Worm (Caenorhabditis elegans) whole organism, young adult: Measurements from ENCODE around the gene Y55F3BR.6.
A peak's percentile ranks its signal among the peaks of the same experiment; 100 is the strongest.

ENCODE experiments used
- B0019.2 ChIP-seq: fragments of 200-800 bp; sonication (Bioruptor generic); conservative IDR thresholded peaks from 2 replicates; pipeline ENCODE4 v1.3.6; 2022; ENCODE audit warnings: missing genetic modification reagents, missing genetic modification characterization, missing compliant biosample characterization
- B0261.1 ChIP-seq: sonication (generic microtip); optimal IDR thresholded peaks from 2 replicates; lab custom pipeline; 2016; ENCODE audit warnings: mild to moderate bottlenecking, missing genetic modification characterization, moderate library complexity, missing compliant biosample characterization
- B0336.3 ChIP-seq: fragments of 200-800 bp; sonication (Bioruptor generic); IDR thresholded peaks from 2 replicates; pipeline ENCODE4 v1.3.6; 2022; ENCODE audit warnings: missing genetic modification characterization, missing compliant biosample characterization
- C06A6.2 ChIP-seq: fragments of 200-800 bp; sonication (Bioruptor generic); conservative IDR thresholded peaks from 2 replicates; pipeline ENCODE4 v1.3.6; 2022; ENCODE audit warnings: missing genetic modification characterization, missing compliant biosample characterization
- D2030.7 ChIP-seq: fragments of 200-800 bp; sonication (Bioruptor generic); IDR thresholded peaks from 2 replicates; pipeline ENCODE4 v1.3.6; 2022; ENCODE audit warnings: missing genetic modification reagents, missing genetic modification characterization, missing compliant biosample characterization
- F33H1.4 ChIP-seq: fragments of 200-800 bp; sonication (Bioruptor generic); IDR thresholded peaks from 2 replicates; pipeline ENCODE4 v1.3.6; 2022; ENCODE audit warnings: missing genetic modification reagents, missing genetic modification characterization, missing compliant biosample characterization
- F49E8.2 ChIP-seq: sonication (generic microtip); optimal IDR thresholded peaks from 3 replicates; lab custom pipeline; 2017; ENCODE audit warnings: missing genetic modification characterization, mild to moderate bottlenecking, missing compliant biosample characterization, antibody characterized with exemption, moderate library complexity; ENCODE audit not compliant: insufficient read depth
- F57C9.4 ChIP-seq: sonication (generic microtip); optimal IDR thresholded peaks from 2 replicates; lab custom pipeline; 2017; ENCODE audit warnings: mild to moderate bottlenecking, missing genetic modification characterization, missing compliant biosample characterization
- K11D2.4 ChIP-seq: fragments of 200-800 bp; sonication (Bioruptor generic); IDR thresholded peaks from 2 replicates; pipeline ENCODE4 v1.3.6; 2022; ENCODE audit warnings: missing genetic modification reagents, missing genetic modification characterization, missing compliant biosample characterization
- K12H6.12 ChIP-seq: fragments of 200-800 bp; sonication (Bioruptor generic); optimal IDR thresholded peaks from 2 replicates; lab custom pipeline; 2018; ENCODE audit warnings: mild to moderate bottlenecking, missing genetic modification characterization, missing compliant biosample characterization
- T26A5.8 ChIP-seq: sonication (generic microtip); optimal IDR thresholded peaks from 2 replicates; lab custom pipeline; 2016; ENCODE audit warnings: missing genetic modification characterization, missing compliant biosample characterization
- Y67H2A.10 ChIP-seq: fragments of 200-800 bp; sonication (Bioruptor generic); conservative IDR thresholded peaks from 2 replicates; pipeline ENCODE4 v1.3.6; 2022; ENCODE audit warnings: missing genetic modification reagents, missing genetic modification characterization, missing compliant biosample characterization
- akir-1 ChIP-seq: fragments of 200-800 bp; sonication (Bioruptor generic); optimal IDR thresholded peaks from 2 replicates; lab custom pipeline; 2018; ENCODE audit warnings: mild to moderate bottlenecking, missing genetic modification characterization, moderate library complexity, missing compliant biosample characterization
- aptf-2 ChIP-seq: fragments of 200-800 bp; sonication (Bioruptor generic); conservative IDR thresholded peaks from 2 replicates; pipeline ENCODE4 v1.3.6; 2022; ENCODE audit warnings: missing genetic modification reagents, missing genetic modification characterization, missing compliant biosample characterization
- attf-5 ChIP-seq: fragments of 200-800 bp; sonication (Bioruptor generic); optimal IDR thresholded peaks from 2 replicates; lab custom pipeline; 2018; ENCODE audit warnings: mild to moderate bottlenecking, missing genetic modification characterization, missing compliant biosample characterization
- bed-2 ChIP-seq: fragments of 200-800 bp; sonication (Bioruptor generic); IDR thresholded peaks from 2 replicates; pipeline ENCODE4 v1.3.6; 2022; ENCODE audit warnings: missing genetic modification reagents, missing genetic modification characterization, missing compliant biosample characterization
- cebp-1 ChIP-seq, 2 experiments: fragments of 200-800 bp in 1 of 2; sonication (Bioruptor generic) in 1 of 2; sonication (generic microtip) in 1 of 2; IDR thresholded peaks in 1 of 2; optimal IDR thresholded peaks in 1 of 2; 2 replicates each; pipeline versions ENCODE4 v1.3.6 to Lab custom; 2017 to 2022; ENCODE audit warnings: missing compliant biosample characterization in 2 of 2, missing genetic modification characterization in 2 of 2, mild to moderate bottlenecking in 1 of 2, missing genetic modification reagents in 1 of 2, moderate library complexity in 1 of 2
- ceh-58 ChIP-seq: fragments of 200-800 bp; sonication (Bioruptor generic); IDR thresholded peaks from 2 replicates; pipeline ENCODE4 v1.3.6; 2022; ENCODE audit warnings: missing genetic modification characterization, missing compliant biosample characterization
- dox-1 ChIP-seq: fragments of 200-800 bp; sonication (Bioruptor generic); IDR thresholded peaks from 2 replicates; pipeline ENCODE4 v1.3.6; 2022; ENCODE audit warnings: missing genetic modification reagents, missing genetic modification characterization, missing compliant biosample characterization
- dpl-1 ChIP-seq: fragments of 150-350 bp; optimal IDR thresholded peaks from 2 replicates; lab custom pipeline; 2014; ENCODE audit warnings: missing biosample characterization, missing genetic modification reagents, missing genetic modification characterization
- him-1 ChIP-seq: sonication (generic microtip); optimal IDR thresholded peaks from 2 replicates; lab custom pipeline; 2016; ENCODE audit warnings: missing genotype, missing genetic modification reagents, missing genetic modification characterization, missing compliant biosample characterization
- hlh-12 ChIP-seq: sonication (generic microtip); optimal IDR thresholded peaks from 2 replicates; lab custom pipeline; 2016; ENCODE audit warnings: missing genetic modification characterization, missing compliant biosample characterization
- lin-26 ChIP-seq: fragments of 200-800 bp; sonication (Bioruptor generic); IDR thresholded peaks from 2 replicates; pipeline ENCODE4 v1.3.6; 2022; ENCODE audit warnings: missing genetic modification reagents, missing genetic modification characterization, missing compliant biosample characterization
- lin-40 ChIP-seq: sonication (generic microtip); optimal IDR thresholded peaks from 2 replicates; lab custom pipeline; 2016; ENCODE audit warnings: missing genetic modification characterization, mild to moderate bottlenecking, missing compliant biosample characterization, missing genotype, missing genetic modification reagents
- lin-54 ChIP-seq: fragments of 200-800 bp; sonication (Bioruptor generic); optimal IDR thresholded peaks from 2 replicates; lab custom pipeline; 2018; ENCODE audit warnings: mild to moderate bottlenecking, missing genetic modification characterization, missing compliant biosample characterization
- lsl-1 ChIP-seq: fragments of 200-800 bp; sonication (Bioruptor generic); optimal IDR thresholded peaks from 2 replicates; lab custom pipeline; 2018; ENCODE audit warnings: mild to moderate bottlenecking, missing genetic modification characterization, moderate library complexity, missing compliant biosample characterization
- madf-6 ChIP-seq: fragments of 200-800 bp; sonication (Bioruptor generic); IDR thresholded peaks from 2 replicates; pipeline ENCODE4 v1.3.6; 2022; ENCODE audit warnings: missing genetic modification reagents, missing genetic modification characterization, missing compliant biosample characterization
- nfya-1 ChIP-seq: sonication (generic microtip); optimal IDR thresholded peaks from 2 replicates; lab custom pipeline; 2017; ENCODE audit warnings: antibody characterized with exemption, missing compliant biosample characterization, missing genetic modification characterization, borderline replicate concordance; ENCODE audit not compliant: insufficient read depth
- nhr-120 ChIP-seq: fragments of 200-800 bp; sonication (Bioruptor generic); IDR thresholded peaks from 2 replicates; pipeline ENCODE4 v1.3.6; 2022; ENCODE audit warnings: missing genetic modification characterization, missing compliant biosample characterization
- nhr-27 ChIP-seq: fragments of 200-800 bp; sonication (Bioruptor generic); optimal IDR thresholded peaks from 2 replicates; lab custom pipeline; 2018; ENCODE audit warnings: mild to moderate bottlenecking, missing genetic modification characterization, moderate library complexity, missing compliant biosample characterization
- nhr-90 ChIP-seq: sonication (generic microtip); optimal IDR thresholded peaks from 2 replicates; lab custom pipeline; 2016; ENCODE audit warnings: missing genotype, mild to moderate bottlenecking, missing genetic modification characterization, missing compliant biosample characterization
- rec-8 ChIP-seq, 2 experiments: sonication (generic microtip); optimal IDR thresholded peaks; 2 replicates each; lab custom pipeline; 2016; ENCODE audit warnings: mild to moderate bottlenecking in 2 of 2, missing genetic modification characterization in 2 of 2, missing genetic modification reagents in 2 of 2, missing genotype in 2 of 2, missing biosample characterization in 1 of 2, missing compliant biosample characterization in 1 of 2, moderate library complexity in 1 of 2
- rpc-1 ChIP-seq, 2 experiments: fragments of 150-350 bp in 1 of 2; sonication (generic microtip) in 1 of 2; optimal IDR thresholded peaks; 2 replicates each; lab custom pipeline; 2014 to 2018; ENCODE audit warnings: missing biosample characterization in 1 of 2, missing genetic modification characterization in 1 of 2, missing genetic modification reagents in 1 of 2, missing genotype in 1 of 2
- snpc-1.1 ChIP-seq: sonication (generic microtip); optimal IDR thresholded peaks from 2 replicates; lab custom pipeline; 2017; ENCODE audit warnings: missing genetic modification characterization, mild to moderate bottlenecking, missing compliant biosample characterization, antibody characterized with exemption, moderate library complexity, missing genotype, missing genetic modification reagents; ENCODE audit not compliant: insufficient read depth
- snpc-3.4 ChIP-seq: sonication (generic microtip); optimal IDR thresholded peaks from 2 replicates; lab custom pipeline; 2017; ENCODE audit warnings: missing genetic modification characterization, mild to moderate bottlenecking, missing compliant biosample characterization, antibody characterized with exemption, moderate library complexity, missing genotype, missing genetic modification reagents
- snpc-4 ChIP-seq, 5 experiments: fragments of 150-350 bp in 1 of 5; sonication (generic microtip) in 4 of 5; optimal IDR thresholded peaks; 2 replicates each; lab custom pipeline; 2014 to 2018; ENCODE audit warnings: missing genetic modification characterization in 5 of 5, missing biosample characterization in 3 of 5, antibody characterized with exemption in 2 of 5, mild to moderate bottlenecking in 2 of 5, missing compliant biosample characterization in 2 of 5, missing genotype in 2 of 5, moderate library complexity in 2 of 5, missing genetic modification reagents in 1 of 5
- tbp1 ChIP-seq: fragments of 200-800 bp; sonication (Bioruptor generic); optimal IDR thresholded peaks from 2 replicates; lab custom pipeline; 2018; ENCODE audit warnings: mild to moderate bottlenecking, missing genetic modification characterization, missing compliant biosample characterization
- tlf-1 ChIP-seq: fragments of 200-800 bp; sonication (Bioruptor generic); optimal IDR thresholded peaks from 2 replicates; lab custom pipeline; 2018; ENCODE audit warnings: mild to moderate bottlenecking, missing genetic modification characterization, missing compliant biosample characterization
- xnd-1 ChIP-seq: sonication (generic microtip); optimal IDR thresholded peaks from 2 replicates; lab custom pipeline; 2016; ENCODE audit warnings: missing genotype, missing genetic modification reagents, missing genetic modification characterization, missing compliant biosample characterization
- zfh-2 ChIP-seq: fragments of 200-800 bp; sonication (Bioruptor generic); conservative IDR thresholded peaks from 2 replicates; pipeline ENCODE4 v1.3.6; 2022; ENCODE audit warnings: missing genetic modification reagents, missing genetic modification characterization, missing compliant biosample characterization
- ztf-3 ChIP-seq: fragments of 200-800 bp; sonication (Bioruptor generic); optimal IDR thresholded peaks from 2 replicates; lab custom pipeline; 2018; ENCODE audit warnings: mild to moderate bottlenecking, missing genetic modification characterization, missing compliant biosample characterization
- ztf-6 ChIP-seq: fragments of 200-800 bp; sonication (Bioruptor generic); IDR thresholded peaks from 2 replicates; pipeline ENCODE4 v1.3.6; 2022; ENCODE audit warnings: missing genetic modification reagents, missing genetic modification characterization, missing compliant biosample characterization

Y55F3BR.6 gene

ce11 chrIV:873174-873788 lies 31.4 kb upstream of the Y55F3BR.6 start:
- TF ChIP-seq rpc-1 (optimal IDR thresholded peaks at IDR 0.05; lab: Kevin White, UChicago) (peak; percentile 30), rpc-1 (tag; optimal IDR thresholded peaks at IDR 0.05; lab: Kevin White, UChicago) (peak; percentile 72), B0019.2 (no peak), dox-1 (GFP tag; lab: Robert Waterston, UW) (0 out of 2 replicates have a peak, but pooled peaks have one; percentile 8), B0261.1 (peak; percentile 48), cebp-1 (GFP tag; IDR thresholded peaks at IDR 0.05; lab: Robert Waterston, UW) (no peak), cebp-1 (tag; optimal IDR thresholded peaks at IDR 0.05; lab: Kevin White, UChicago) (peak; percentile 22), nhr-90 (tag; lab: Kevin White, UChicago) (no peak), snpc-4 (GFP tag; optimal IDR thresholded peaks at IDR 0.05; lab: Kevin White, UChicago) (no peak), snpc-4 (tag; optimal IDR thresholded peaks at IDR 0.05; lab: Kevin White, UChicago) (peak in 1 of 4 experiments; percentile 37), dpl-1 (GFP tag; lab: Kevin White, UChicago) (peak; percentile 2), snpc-3.4 (tag; lab: Kevin White, UChicago) (peak; percentile 6), attf-5 (peak; percentile 22), D2030.7 (GFP tag; lab: Robert Waterston, UW) (peak; percentile 71), tbp1 (peak; percentile 81), bed-2 (GFP tag; lab: Robert Waterston, UW) (no peak), lin-26 (GFP tag; lab: Robert Waterston, UW) (peak; percentile 58; the same call in 1 of the 2 replicates), snpc-1.1 (tag; lab: Kevin White, UChicago) (peak; percentile 8), C06A6.2 (no peak), F33H1.4 (GFP tag; lab: Robert Waterston, UW) (peak; percentile 42), madf-6 (GFP tag; lab: Robert Waterston, UW) (0 out of 2 replicates have a peak, but pooled peaks have one; percentile 11), akir-1 (GFP tag; lab: Kevin White, UChicago) (no peak), K12H6.12 (no peak), F49E8.2 (tag; lab: Kevin White, UChicago) (peak; percentile 3), rec-8 (tag; optimal IDR thresholded peaks at IDR 0.05; lab: Kevin White, UChicago) (peak in 1 of 2 experiments; percentile 9), lsl-1 (GFP tag; lab: Kevin White, UChicago) (peak; percentile 45), hlh-12 (peak; percentile 21), lin-54 (GFP tag; lab: Kevin White, UChicago) (peak; percentile 33), him-1 (tag; lab: Kevin White, UChicago) (peak; percentile 9)

ce11 chrIV:868723-869122 lies 26.8 kb upstream of the Y55F3BR.6 start:
- TF ChIP-seq Y67H2A.10 (no peak), ceh-58 (0 out of 2 replicates have a peak, but pooled peaks have one; percentile 11), zfh-2 (GFP tag; lab: Robert Waterston, UW) (peak; percentile 66)
- TF ChIP-seq, all 124 proteins: peak for 2

- TF ChIP-seq tlf-1 (GFP tag; lab: Kevin White, UChicago) = peak; percentile 79
- TF ChIP-seq zfh-2 (GFP tag; lab: Robert Waterston, UW) = peak; percentile 92
- TF ChIP-seq lin-40 (tag; lab: Kevin White, UChicago) = peak; percentile 82
- peak; percentile 98 for TF ChIP-seq B0336.3
- peak; percentile 58 for TF ChIP-seq ztf-3 (GFP tag; lab: Kevin White, UChicago)
- TF ChIP-seq nhr-120 = no peak
- no peak for TF ChIP-seq nhr-27 (tag; lab: Kevin White, UChicago)
- TF ChIP-seq xnd-1 (tag; lab: Kevin White, UChicago) = peak; percentile 18
- no peak for TF ChIP-seq nfya-1 (tag; lab: Kevin White, UChicago)
- TF ChIP-seq T26A5.8 = peak; percentile 66
- no peak for TF ChIP-seq F57C9.4 (tag; lab: Kevin White, UChicago)
- TF ChIP-seq ztf-6 (GFP tag; lab: Robert Waterston, UW) = no peak
- peak; percentile 59; the same call in 1 of the 2 replicates for TF ChIP-seq K11D2.4 (GFP tag; lab: Robert Waterston, UW)
- TF ChIP-seq aptf-2 (GFP tag; lab: Robert Waterston, UW) = no peak
- peak; percentile 85 for TF ChIP-seq lsl-1 (GFP tag; lab: Kevin White, UChicago)
- TF ChIP-seq lin-26 (GFP tag; lab: Robert Waterston, UW) = peak; percentile 91
- TF ChIP-seq D2030.7 (GFP tag; lab: Robert Waterston, UW) = peak; percentile 100
These were observed 24.9 kb upstream of the Y55F3BR.6 start for ce11 chrIV:866828-867270.
